Fruit fly (Drosophila melanogaster) whole organism, wandering third instar larva: ENCODE results near the gene CG32163.

Experiments used
- OdsH ChIP-seq: fragments of 200-800 bp; sonication (Bioruptor generic); optimal IDR thresholded peaks from 2 replicates; lab custom pipeline; 2016; ENCODE audit warnings: missing biosample characterization, mild to moderate bottlenecking, missing genetic modification characterization
- Rel ChIP-seq, 2 experiments: fragments of 200-800 bp; sonication (Bioruptor generic) in 1 of 2; optimal IDR thresholded peaks; 2 replicates in 1 of 2; 3 replicates in 1 of 2; lab custom pipeline; 2016 to 2019; ENCODE audit warnings: mild to moderate bottlenecking in 2 of 2, missing biosample characterization in 2 of 2, missing genetic modification characterization in 2 of 2, moderate library complexity in 1 of 2
- usp ChIP-seq: fragments of >200 bp; optimal IDR thresholded peaks from 2 replicates; lab custom pipeline; 2017; ENCODE audit warnings: missing biosample characterization, missing genetic modification characterization

DNA sequence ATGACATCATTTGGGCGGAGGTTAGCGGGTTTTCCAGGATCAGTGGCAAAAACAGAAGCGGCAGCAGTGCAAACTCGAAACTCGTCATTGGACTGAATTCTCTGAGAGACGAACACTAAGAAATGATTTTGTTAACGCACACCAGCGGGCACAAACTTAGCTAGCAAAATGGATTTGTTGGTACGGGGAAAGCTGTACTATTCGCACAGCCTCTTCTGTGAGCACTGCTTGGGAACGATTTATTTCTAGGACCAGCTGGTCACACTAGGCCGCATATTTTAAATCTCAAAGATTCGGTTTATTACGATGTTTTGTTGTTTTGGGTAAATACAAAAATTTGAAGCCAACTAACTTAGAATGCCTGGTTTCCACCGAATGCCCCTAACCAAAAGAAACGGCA is 22.2 kb downstream of the CG32163 start, which contains the start of gene CG4098:
- TF ChIP-seq Rel (GFP tag; optimal IDR thresholded peaks at IDR 0.05; lab: Kevin White, UChicago) (no peak), Rel (tag; optimal IDR thresholded peaks at IDR 0.05; lab: Kevin White, UChicago) (peak; percentile 40), usp (GFP tag; lab: Kevin White, UChicago) (no peak), OdsH (peak; percentile 65)
